Worm (Caenorhabditis elegans): ENCODE data around the gene F11A5.15.

F11A5.15 gene

ce11 chrV:16229896-16230295 lies 11.5 kb upstream of the F11A5.15 start, which contains the start of the genes F21H7.2 and F21H7.12:
TSS of gene F21H7.2 (minus strand) at chrV:16229996.
TSS of gene F21H7.12 (plus strand) at chrV:16230165.
- no peak for TF ChIP-seq ceh-39 (tag; optimal IDR thresholded peaks at IDR 0.05)
- no peak for TF ChIP-seq mep-1 (tag; optimal IDR thresholded peaks at IDR 0.05)
- TF ChIP-seq hlh-1 (tag; optimal IDR thresholded peaks at IDR 0.05): no peak
- TF ChIP-seq pha-4 (tag; optimal IDR thresholded peaks at IDR 0.05): no peak
- no peak for TF ChIP-seq sptf-1 (tag; optimal IDR thresholded peaks at IDR 0.05)
- TF ChIP-seq nhr-237 (tag; optimal IDR thresholded peaks at IDR 0.05): no peak
- TF ChIP-seq unc-39 (tag; optimal IDR thresholded peaks at IDR 0.05): no peak
- TF ChIP-seq nhr-76 (tag; optimal IDR thresholded peaks at IDR 0.05): no peak
- TF ChIP-seq cnd-1 (tag; optimal IDR thresholded peaks at IDR 0.05): no peak
- TF ChIP-seq lsy-2 (tag; optimal IDR thresholded peaks at IDR 0.05): no peak
- TF ChIP-seq unc-120 (tag; optimal IDR thresholded peaks at IDR 0.05; ENCODE audit: poor library complexity, severe bottlenecking): no peak
- TF ChIP-seq tbx-8 (GFP tag; optimal IDR thresholded peaks at IDR 0.05): no peak
- no peak for TF ChIP-seq zip-8 (tag; optimal IDR thresholded peaks at IDR 0.05)

DNA sequence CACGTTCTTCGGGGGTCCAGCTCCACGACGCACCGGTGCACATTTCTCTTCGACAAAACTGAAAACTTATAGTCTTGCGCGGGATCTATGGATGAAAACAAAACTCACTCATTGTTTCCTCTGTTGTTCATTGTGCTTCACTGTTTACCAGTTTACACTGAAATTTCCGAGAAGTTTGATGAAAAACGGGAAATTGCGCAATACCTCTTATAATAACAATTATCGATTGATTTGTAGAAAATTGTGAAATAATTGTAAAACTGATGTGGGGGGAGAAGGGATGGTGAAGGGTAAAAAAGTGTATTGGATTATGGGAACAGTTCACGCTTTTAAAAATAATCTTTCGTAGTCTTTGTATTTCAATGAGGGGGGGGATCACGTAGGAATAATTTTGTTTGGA lies 11.0 kb upstream of the F11A5.15 start:
- TF ChIP-seq ceh-83 (GFP tag; optimal IDR thresholded peaks at IDR 0.05): no peak
- no peak for TF ChIP-seq lin-32 (GFP tag; optimal IDR thresholded peaks at IDR 0.05)
- no peak for TF ChIP-seq ham-2 (GFP tag; optimal IDR thresholded peaks at IDR 0.05)
- TF ChIP-seq zip-8 (tag; optimal IDR thresholded peaks at IDR 0.05): peak; percentile 69
- TF ChIP-seq cnd-1 (tag; optimal IDR thresholded peaks at IDR 0.05): no peak
- TF ChIP-seq hlh-1 (tag; optimal IDR thresholded peaks at IDR 0.05): no peak

- no peak for TF ChIP-seq ham-2 (GFP tag; optimal IDR thresholded peaks at IDR 0.05)
- no peak for TF ChIP-seq nhr-2 (tag; optimal IDR thresholded peaks at IDR 0.05)
- no peak for TF ChIP-seq nhr-12 (tag; optimal IDR thresholded peaks at IDR 0.05)
- no peak for TF ChIP-seq elt-1 (tag; optimal IDR thresholded peaks at IDR 0.05; ENCODE audit: borderline replicate concordance, insufficient read depth)
- TF ChIP-seq lsy-2 (tag; optimal IDR thresholded peaks at IDR 0.05): no peak
- no peak for TF ChIP-seq mep-1 (tag; optimal IDR thresholded peaks at IDR 0.05)
- no peak for TF ChIP-seq snpc-4 (tag; optimal IDR thresholded peaks at IDR 0.05)
- TF ChIP-seq nhr-76 (tag; optimal IDR thresholded peaks at IDR 0.05): no peak
- no peak for TF ChIP-seq cnd-1 (tag; optimal IDR thresholded peaks at IDR 0.05)
- no peak for TF ChIP-seq elt-3 (tag; optimal IDR thresholded peaks at IDR 0.05)
- TF ChIP-seq sem-2 (GFP tag; optimal IDR thresholded peaks at IDR 0.05): no peak
- TF ChIP-seq M03D4.4 (tag; optimal IDR thresholded peaks at IDR 0.05): no peak
- no peak for TF ChIP-seq mab-5 (tag; optimal IDR thresholded peaks at IDR 0.05)
- TF ChIP-seq bed-3 (GFP tag; optimal IDR thresholded peaks at IDR 0.05): no peak
- no peak for TF ChIP-seq unc-120 (tag; optimal IDR thresholded peaks at IDR 0.05; ENCODE audit: poor library complexity, severe bottlenecking)
- TF ChIP-seq ceh-43 (GFP tag; optimal IDR thresholded peaks at IDR 0.05): no peak
- TF ChIP-seq nhr-28 (tag; optimal IDR thresholded peaks at IDR 0.05): no peak
Observed at ce11 chrV:16226581-16226980, 8.2 kb upstream of the F11A5.15 start, which contains the start of gene F11A5.13. TSS of gene F11A5.13 (minus strand) at chrV:16226681.

- no peak for TF ChIP-seq mep-1 (tag; optimal IDR thresholded peaks at IDR 0.05)
- TF ChIP-seq ztf-11 (tag; optimal IDR thresholded peaks at IDR 0.05): no peak
- no peak for TF ChIP-seq nhr-12 (tag; optimal IDR thresholded peaks at IDR 0.05)
- no peak for TF ChIP-seq zip-8 (tag; optimal IDR thresholded peaks at IDR 0.05)
- no peak for TF ChIP-seq mab-5 (tag; optimal IDR thresholded peaks at IDR 0.05)
- TF ChIP-seq bed-3 (GFP tag; optimal IDR thresholded peaks at IDR 0.05): no peak
- no peak for TF ChIP-seq sem-2 (GFP tag; optimal IDR thresholded peaks at IDR 0.05)
- no peak for TF ChIP-seq flh-1 (GFP tag; optimal IDR thresholded peaks at IDR 0.05)
- TF ChIP-seq pha-4 (tag; optimal IDR thresholded peaks at IDR 0.05): no peak
Observed at ce11 chrV:16225524-16226116, 7.2 kb upstream of the F11A5.15 start.

DNA sequence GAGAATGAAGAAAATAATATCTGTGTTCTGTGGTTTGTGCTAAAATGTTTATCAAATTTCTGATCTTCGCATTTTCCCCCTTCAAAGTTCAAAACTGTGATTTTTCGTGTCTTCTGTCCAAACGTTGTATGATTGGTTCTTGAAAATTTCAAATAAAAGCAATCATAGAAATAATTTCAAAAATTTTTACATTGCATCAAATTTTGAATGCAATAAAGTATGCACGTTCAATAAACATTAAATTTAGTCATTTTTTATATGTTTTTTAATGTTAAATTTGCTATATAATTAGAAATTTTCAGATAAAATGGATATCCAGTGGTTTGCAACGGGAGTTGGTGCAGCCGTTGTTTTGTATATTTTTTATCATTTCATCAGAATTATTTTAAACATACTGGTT lies 5.6 kb upstream of the F11A5.15 start, which contains the start of gene stdh-2:
Gene stdh-2 (plus strand): TSS at position 301 of the 400 bp plus-strand sequence.
- no peak for TF ChIP-seq nhr-76 (tag; optimal IDR thresholded peaks at IDR 0.05)
- no peak for TF ChIP-seq ceh-39 (tag; optimal IDR thresholded peaks at IDR 0.05)
- no peak for TF ChIP-seq drap-1 (GFP tag; optimal IDR thresholded peaks at IDR 0.05)
- no peak for TF ChIP-seq mls-2 (tag; optimal IDR thresholded peaks at IDR 0.05)
- no peak for TF ChIP-seq lsy-2 (tag; optimal IDR thresholded peaks at IDR 0.05)
- no peak for TF ChIP-seq elt-3 (tag; optimal IDR thresholded peaks at IDR 0.05)
- TF ChIP-seq nhr-28 (tag; optimal IDR thresholded peaks at IDR 0.05): no peak
- no peak for TF ChIP-seq unc-62 (GFP tag; optimal IDR thresholded peaks at IDR 0.05)
- no peak for TF ChIP-seq ztf-11 (tag; optimal IDR thresholded peaks at IDR 0.05)
- TF ChIP-seq blmp-1 (tag; optimal IDR thresholded peaks at IDR 0.05): no peak
- no peak for TF ChIP-seq mab-5 (tag; optimal IDR thresholded peaks at IDR 0.05)
- no peak for TF ChIP-seq sptf-1 (tag; optimal IDR thresholded peaks at IDR 0.05)
- no peak for TF ChIP-seq cnd-1 (tag; optimal IDR thresholded peaks at IDR 0.05)
- TF ChIP-seq lin-32 (GFP tag; optimal IDR thresholded peaks at IDR 0.05): no peak
- TF ChIP-seq ces-1 (GFP tag; optimal IDR thresholded peaks at IDR 0.05): no peak
